Worm (Caenorhabditis elegans): Measurements from ENCODE around the gene F56H9.8.

DNA sequence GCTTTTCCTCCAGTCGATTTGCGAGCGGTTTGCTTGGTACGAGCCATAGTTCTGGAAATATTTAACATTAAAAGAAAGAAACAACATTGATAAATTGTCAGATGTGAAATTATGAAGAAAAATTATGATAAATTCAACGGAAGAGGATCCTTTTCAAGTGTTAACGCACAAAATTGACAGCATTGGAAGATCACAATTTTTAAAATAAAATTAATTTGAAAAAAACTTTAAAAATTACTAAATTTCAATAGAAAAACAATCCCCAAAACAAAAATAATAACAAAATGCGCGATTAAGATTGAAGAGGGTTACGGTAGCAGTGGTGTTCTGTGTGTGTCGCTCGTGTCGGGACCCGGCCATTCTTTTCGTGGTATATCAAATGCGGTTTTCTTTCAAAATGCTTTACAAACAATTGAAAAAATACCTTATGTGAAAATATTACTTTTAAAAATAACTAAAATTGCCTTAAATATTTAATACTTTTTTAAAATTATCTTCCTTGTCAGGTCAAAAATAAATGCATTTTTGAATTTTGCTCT is 15.7 kb downstream of the F56H9.8 start, which contains the start of gene his-74:
- TF ChIP-seq ama-1 (optimal IDR thresholded peaks at IDR 0.05) (no peak), blmp-1 (tag; optimal IDR thresholded peaks at IDR 0.05; ENCODE audit: insufficient read depth) (no peak), egl-27 (tag; optimal IDR thresholded peaks at IDR 0.05) (no peak), nhr-11 (tag; optimal IDR thresholded peaks at IDR 0.05) (no peak), unc-39 (tag; optimal IDR thresholded peaks at IDR 0.05) (no peak)
